Worm (Caenorhabditis elegans) whole organism, mixed stage, embryonic: ENCODE data around the gene irk-1.

Experiments
- M03D4.4 ChIP-seq: sonication (generic microtip); optimal IDR thresholded peaks from 2 replicates; lab custom pipeline; 2017; ENCODE audit warnings: mild to moderate bottlenecking, missing genetic modification characterization, missing compliant biosample characterization
- bed-3 ChIP-seq: fragments of 200-800 bp; sonication (Bioruptor generic); optimal IDR thresholded peaks from 3 replicates; lab custom pipeline; 2018; ENCODE audit warnings: mild to moderate bottlenecking, missing genetic modification characterization, moderate library complexity, missing compliant biosample characterization
- blmp-1 ChIP-seq: fragments of 150-350 bp; optimal IDR thresholded peaks from 2 replicates; lab custom pipeline; 2014; ENCODE audit warnings: missing biosample characterization, missing genetic modification characterization
- ceh-39 ChIP-seq: fragments of 150-350 bp; optimal IDR thresholded peaks from 2 replicates; lab custom pipeline; 2014; ENCODE audit warnings: missing biosample characterization, missing genetic modification characterization
- ceh-43 ChIP-seq: fragments of 200-800 bp; sonication (Bioruptor generic); optimal IDR thresholded peaks from 2 replicates; lab custom pipeline; 2018; ENCODE audit warnings: mild to moderate bottlenecking, missing genetic modification characterization, moderate library complexity, missing compliant biosample characterization
- ceh-83 ChIP-seq: fragments of 200-800 bp; sonication (Bioruptor generic); optimal IDR thresholded peaks from 2 replicates; lab custom pipeline; 2018; ENCODE audit warnings: mild to moderate bottlenecking, missing genetic modification characterization, missing compliant biosample characterization
- ces-1 ChIP-seq: fragments of 150-350 bp; optimal IDR thresholded peaks from 2 replicates; lab custom pipeline; 2014; ENCODE audit warnings: missing biosample characterization, missing genetic modification reagents, missing genetic modification characterization
- cnd-1 ChIP-seq: fragments of 200-800 bp; sonication (Bioruptor generic); optimal IDR thresholded peaks from 2 replicates; lab custom pipeline; 2018; ENCODE audit warnings: mild to moderate bottlenecking, missing genetic modification characterization, missing compliant biosample characterization
- drap-1 ChIP-seq: fragments of 200-800 bp; sonication (Bioruptor generic); optimal IDR thresholded peaks from 3 replicates; lab custom pipeline; 2018; ENCODE audit warnings: mild to moderate bottlenecking, missing genetic modification characterization, missing compliant biosample characterization
- elt-1 ChIP-seq: sonication (generic microtip); optimal IDR thresholded peaks from 2 replicates; lab custom pipeline; 2017; ENCODE audit warnings: missing genetic modification characterization, mild to moderate bottlenecking, missing compliant biosample characterization, antibody characterized with exemption, moderate library complexity, borderline replicate concordance; ENCODE audit not compliant: insufficient read depth
- elt-3 ChIP-seq: fragments of 150-350 bp; optimal IDR thresholded peaks from 2 replicates; lab custom pipeline; 2014; ENCODE audit warnings: missing biosample characterization, missing genetic modification characterization
- flh-1 ChIP-seq: fragments of 200-800 bp; sonication (Bioruptor generic); optimal IDR thresholded peaks from 2 replicates; lab custom pipeline; 2018; ENCODE audit warnings: mild to moderate bottlenecking, missing genetic modification characterization, moderate library complexity, missing compliant biosample characterization
- ham-2 ChIP-seq: fragments of 200-800 bp; sonication (Bioruptor generic); optimal IDR thresholded peaks from 2 replicates; lab custom pipeline; 2018; ENCODE audit warnings: mild to moderate bottlenecking, missing genetic modification characterization, missing compliant biosample characterization
- hlh-1 ChIP-seq: fragments of 150-350 bp; optimal IDR thresholded peaks from 2 replicates; lab custom pipeline; 2014; ENCODE audit warnings: missing biosample characterization, missing genetic modification reagents, missing genetic modification characterization
- lin-13 ChIP-seq: fragments of 150-350 bp; optimal IDR thresholded peaks from 2 replicates; lab custom pipeline; 2014; ENCODE audit warnings: missing biosample characterization, missing genetic modification characterization
- lin-32 ChIP-seq: fragments of 200-800 bp; sonication (Bioruptor generic); optimal IDR thresholded peaks from 2 replicates; lab custom pipeline; 2018; ENCODE audit warnings: mild to moderate bottlenecking, missing genetic modification characterization, missing compliant biosample characterization
- lsy-2 ChIP-seq: fragments of 150-350 bp; optimal IDR thresholded peaks from 2 replicates; lab custom pipeline; 2014; ENCODE audit warnings: missing biosample characterization, missing genetic modification characterization
- mab-5 ChIP-seq: fragments of 150-350 bp; optimal IDR thresholded peaks from 2 replicates; lab custom pipeline; 2014; ENCODE audit warnings: missing biosample characterization, missing genetic modification characterization
- mep-1 ChIP-seq: fragments of 150-350 bp; optimal IDR thresholded peaks from 2 replicates; lab custom pipeline; 2017; ENCODE audit warnings: missing biosample characterization, missing genetic modification reagents, missing genetic modification characterization, inconsistent platforms
- mls-2 ChIP-seq: sonication (generic microtip); optimal IDR thresholded peaks from 2 replicates; lab custom pipeline; 2016; ENCODE audit warnings: mild to moderate bottlenecking, missing genetic modification characterization, moderate library complexity, missing compliant biosample characterization
- nhr-12 ChIP-seq: fragments of 150-350 bp; optimal IDR thresholded peaks from 2 replicates; lab custom pipeline; 2014; ENCODE audit warnings: missing biosample characterization, missing genetic modification characterization
- nhr-2 ChIP-seq: fragments of 150-350 bp; optimal IDR thresholded peaks from 2 replicates; lab custom pipeline; 2014; ENCODE audit warnings: missing biosample characterization, missing genetic modification characterization
- nhr-237 ChIP-seq: fragments of 150-350 bp; optimal IDR thresholded peaks from 2 replicates; lab custom pipeline; 2014; ENCODE audit warnings: missing biosample characterization, missing genetic modification characterization
- nhr-28 ChIP-seq: fragments of 150-350 bp; optimal IDR thresholded peaks from 2 replicates; lab custom pipeline; 2014; ENCODE audit warnings: missing biosample characterization, missing genetic modification characterization
- nhr-76 ChIP-seq: sonication (generic microtip); optimal IDR thresholded peaks from 2 replicates; lab custom pipeline; 2017; ENCODE audit warnings: missing biosample characterization, missing genetic modification characterization
- pha-4 ChIP-seq: fragments of 150-350 bp; optimal IDR thresholded peaks from 2 replicates; lab custom pipeline; 2018; ENCODE audit warnings: missing biosample characterization, missing genetic modification reagents, missing genetic modification characterization
- sem-2 ChIP-seq: fragments of 200-800 bp; sonication (Bioruptor generic); optimal IDR thresholded peaks from 2 replicates; lab custom pipeline; 2018; ENCODE audit warnings: mild to moderate bottlenecking, missing genetic modification characterization, missing compliant biosample characterization
- snpc-4 ChIP-seq: fragments of 150-350 bp; optimal IDR thresholded peaks from 2 replicates; lab custom pipeline; 2014; ENCODE audit warnings: missing biosample characterization, missing genetic modification characterization
- sptf-1 ChIP-seq: sonication (generic microtip); optimal IDR thresholded peaks from 2 replicates; lab custom pipeline; 2017; ENCODE audit warnings: mild to moderate bottlenecking, missing genetic modification characterization, moderate library complexity, missing compliant biosample characterization
- tbx-8 ChIP-seq: fragments of 200-800 bp; sonication (Bioruptor generic); optimal IDR thresholded peaks from 2 replicates; lab custom pipeline; 2018; ENCODE audit warnings: mild to moderate bottlenecking, missing genetic modification characterization, moderate library complexity, missing compliant biosample characterization
- unc-120 ChIP-seq: sonication (generic microtip); optimal IDR thresholded peaks from 2 replicates; lab custom pipeline; 2017; ENCODE audit warnings: missing genetic modification characterization, missing compliant biosample characterization; ENCODE audit not compliant: poor library complexity, severe bottlenecking
- unc-39 ChIP-seq: fragments of 150-350 bp; optimal IDR thresholded peaks from 2 replicates; lab custom pipeline; 2014; ENCODE audit warnings: missing biosample characterization, missing genetic modification characterization
- unc-62 ChIP-seq: fragments of 150-350 bp; optimal IDR thresholded peaks from 2 replicates; lab custom pipeline; 2014; ENCODE audit warnings: missing biosample characterization, missing genetic modification reagents, missing genetic modification characterization
- zip-8 ChIP-seq: fragments of 150-350 bp; optimal IDR thresholded peaks from 2 replicates; lab custom pipeline; 2014; ENCODE audit warnings: missing biosample characterization, missing genetic modification characterization
- ztf-11 ChIP-seq: fragments of 150-350 bp; optimal IDR thresholded peaks from 2 replicates; lab custom pipeline; 2014; ENCODE audit warnings: missing biosample characterization, missing genetic modification characterization

The irk-1 gene

ce11 chrX:6740282-6740982 lies 37.5 kb downstream of the irk-1 start:
- no peak for TF ChIP-seq lin-32
- no peak for TF ChIP-seq ham-2 (GFP tag; lab: Kevin White, UChicago)

ce11 chrX:6739034-6740008 lies 38.6 kb downstream of the irk-1 start:
- no peak for TF ChIP-seq cnd-1 (tag; lab: Kevin White, UChicago)
- peak; percentile 70 for TF ChIP-seq ces-1

- TF ChIP-seq nhr-28 (tag; lab: Kevin White, UChicago), result no peak
- TF ChIP-seq ceh-43, result no peak
- no peak for TF ChIP-seq cnd-1 (tag; lab: Kevin White, UChicago)
- TF ChIP-seq bed-3 (GFP tag; lab: Kevin White, UChicago), result no peak
- no peak for TF ChIP-seq pha-4 (tag; lab: Kevin White, UChicago)
- TF ChIP-seq zip-8, result no peak
- no peak for TF ChIP-seq lsy-2 (tag; lab: Kevin White, UChicago)
- no peak for TF ChIP-seq drap-1 (GFP tag; lab: Kevin White, UChicago)
- no peak for TF ChIP-seq hlh-1 (tag; lab: Kevin White, UChicago)
- TF ChIP-seq ceh-39, result no peak
- TF ChIP-seq tbx-8 (GFP tag; lab: Kevin White, UChicago), result no peak
- no peak for TF ChIP-seq ham-2 (GFP tag; lab: Kevin White, UChicago)
- TF ChIP-seq ztf-11 (tag; lab: Kevin White, UChicago), result no peak
- TF ChIP-seq unc-39 (tag; lab: Kevin White, UChicago), result no peak
- no peak for TF ChIP-seq flh-1 (GFP tag; lab: Kevin White, UChicago)
Measured at ce11 chrX:6738535-6738934, 39.4 kb downstream of the irk-1 start.

DNA sequence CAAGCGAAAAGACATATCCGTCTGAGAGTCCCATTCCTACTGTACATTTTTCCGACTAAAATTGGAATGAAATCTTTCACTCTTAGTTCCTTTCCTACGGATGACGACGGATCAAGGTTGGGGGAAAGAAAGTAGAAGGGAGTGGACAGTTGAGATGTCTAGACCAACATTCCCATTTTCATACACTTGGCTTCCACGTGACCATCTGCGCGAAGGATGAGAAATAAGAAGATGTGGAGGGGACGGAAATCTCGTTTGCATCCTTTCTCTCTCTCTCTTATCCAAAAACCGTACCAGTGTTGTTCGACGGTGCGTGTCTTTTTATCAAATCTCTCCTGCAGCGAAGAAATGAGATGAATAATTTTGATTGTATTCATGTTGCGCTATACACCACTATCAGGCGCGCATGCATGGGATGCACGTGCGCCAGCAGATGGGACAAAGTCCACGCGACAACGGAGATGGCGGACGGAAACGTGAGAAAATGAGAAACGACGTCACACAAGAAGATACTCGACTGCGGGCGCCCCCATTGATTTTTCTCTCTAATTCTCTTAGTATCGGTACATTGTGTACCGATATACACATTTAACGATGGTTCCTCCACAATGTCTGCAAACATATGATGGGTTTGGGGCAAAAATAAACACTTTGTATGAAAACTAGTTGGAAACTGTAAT lies 40.4 kb downstream of the irk-1 start:
- TF ChIP-seq lin-13 (peak; percentile 14), pha-4 (tag; lab: Kevin White, UChicago) (peak; percentile 60), lin-32 (no peak), mab-5 (no peak), unc-120 (tag; lab: Kevin White, UChicago) (peak; percentile 58), ztf-11 (tag; lab: Kevin White, UChicago) (no peak), ceh-43 (no peak), tbx-8 (GFP tag; lab: Kevin White, UChicago) (no peak), ces-1 (peak; percentile 55), nhr-28 (tag; lab: Kevin White, UChicago) (no peak), nhr-237 (peak; percentile 38), mep-1 (tag; lab: Kevin White, UChicago) (peak; percentile 35), ceh-83 (GFP tag; lab: Kevin White, UChicago) (no peak), flh-1 (GFP tag; lab: Kevin White, UChicago) (no peak), sem-2 (GFP tag; lab: Kevin White, UChicago) (peak; percentile 22), bed-3 (GFP tag; lab: Kevin White, UChicago) (no peak), nhr-12 (tag; lab: Kevin White, UChicago) (no peak), drap-1 (GFP tag; lab: Kevin White, UChicago) (no peak), unc-62 (GFP tag; lab: Kevin White, UChicago) (peak; percentile 69), elt-1 (tag; lab: Kevin White, UChicago) (peak; percentile 88), M03D4.4 (tag; lab: Kevin White, UChicago) (no peak), nhr-76 (tag; lab: Kevin White, UChicago) (no peak), elt-3 (tag; lab: Kevin White, UChicago) (peak; percentile 92), lsy-2 (tag; lab: Kevin White, UChicago) (no peak), sptf-1 (tag; lab: Kevin White, UChicago) (no peak), unc-39 (tag; lab: Kevin White, UChicago) (no peak), nhr-2 (tag; lab: Kevin White, UChicago) (no peak), ceh-39 (no peak), hlh-1 (tag; lab: Kevin White, UChicago) (peak; percentile 43), zip-8 (no peak), ham-2 (GFP tag; lab: Kevin White, UChicago) (peak; percentile 62), blmp-1 (peak; percentile 37), cnd-1 (tag; lab: Kevin White, UChicago) (no peak), mls-2 (peak; percentile 18), snpc-4 (tag; lab: Kevin White, UChicago) (no peak)
- TF ChIP-seq, all 35 proteins: peak for 14
